Worm (Caenorhabditis elegans): ENCODE data around the gene paf-2.

paf-2 gene

DNA sequence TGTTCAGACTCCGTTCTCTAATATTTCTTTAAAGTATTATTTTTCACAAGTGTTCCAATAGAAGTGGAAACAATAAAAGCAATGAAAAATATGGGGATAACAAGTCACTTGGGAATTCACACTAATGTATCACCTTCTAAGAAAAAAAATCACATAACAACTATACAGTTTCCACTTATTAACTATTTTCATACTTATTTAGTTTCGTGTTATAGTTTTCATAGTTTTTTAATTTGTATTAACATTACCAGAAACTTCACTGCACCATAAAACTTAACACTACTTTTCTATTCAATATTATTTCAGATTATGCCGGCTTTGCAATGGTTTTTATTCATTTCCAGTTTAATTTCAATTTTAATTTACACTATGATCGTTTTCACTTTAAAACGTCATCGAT lies 45.5 kb downstream of the paf-2 start, which contains the start of gene srv-5:
Gene srv-5 (plus strand): TSS at position 301 of the 400 bp plus-strand sequence.
- TF ChIP-seq ceh-9 (tag; optimal IDR thresholded peaks at IDR 0.05) (no peak), unc-55 (GFP tag; optimal IDR thresholded peaks at IDR 0.05) (no peak), hlh-15 (tag; optimal IDR thresholded peaks at IDR 0.05) (no peak), unc-86 (tag; optimal IDR thresholded peaks at IDR 0.05) (no peak), nhr-232 (tag; optimal IDR thresholded peaks at IDR 0.05) (no peak), ceh-45 (GFP tag; IDR thresholded peaks at IDR 0.05) (no peak), ceh-34 (tag; optimal IDR thresholded peaks at IDR 0.05) (no peak), Y22D7AL.16 (tag; optimal IDR thresholded peaks at IDR 0.05) (no peak), elt-4 (tag; optimal IDR thresholded peaks at IDR 0.05) (no peak), dve-1 (tag; optimal IDR thresholded peaks at IDR 0.05) (no peak), ceh-14 (tag; optimal IDR thresholded peaks at IDR 0.05) (no peak), pqm-1 (tag; optimal IDR thresholded peaks at IDR 0.05) (no peak), sdc-2 (tag; optimal IDR thresholded peaks at IDR 0.05) (no peak), ceh-6 (GFP tag; optimal IDR thresholded peaks at IDR 0.05) (no peak), ceh-24 (tag; optimal IDR thresholded peaks at IDR 0.05) (no peak), ets-4 (tag; optimal IDR thresholded peaks at IDR 0.05) (no peak), pros-1 (tag; optimal IDR thresholded peaks at IDR 0.05) (no peak), npax-4 (tag; optimal IDR thresholded peaks at IDR 0.05) (no peak), eyg-1 (tag; optimal IDR thresholded peaks at IDR 0.05) (no peak)

DNA sequence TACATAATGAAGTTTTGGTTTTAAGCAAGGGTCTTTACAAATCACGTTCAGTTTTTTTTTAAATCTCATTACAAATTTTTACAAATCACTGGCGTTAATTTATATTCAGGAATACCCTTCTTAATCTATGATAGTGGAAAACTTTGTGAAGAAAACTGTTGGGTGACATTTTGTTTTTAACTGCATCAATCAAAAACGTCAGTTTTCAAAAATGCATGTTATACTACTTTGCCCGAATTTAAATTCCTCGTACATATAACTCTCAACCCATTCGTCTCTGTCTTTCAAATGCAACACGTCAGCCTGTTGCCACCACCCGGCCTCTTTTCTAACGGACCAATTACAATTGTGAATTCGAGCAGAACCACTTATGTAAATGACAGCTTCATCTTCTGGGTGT lies 48.6 kb downstream of the paf-2 start, which contains the start of gene hlh-13:
Gene hlh-13 (plus strand): TSS at position 301 of the 400 bp plus-strand sequence.
- TF ChIP-seq ref-2 (tag; optimal IDR thresholded peaks at IDR 0.05) (no peak), C08G9.2 (tag; optimal IDR thresholded peaks at IDR 0.05) (no peak), ceh-2 (tag; optimal IDR thresholded peaks at IDR 0.05) (no peak), odd-2 (tag; optimal IDR thresholded peaks at IDR 0.05) (no peak), hlh-15 (tag; optimal IDR thresholded peaks at IDR 0.05) (no peak), gmeb-2 (tag; optimal IDR thresholded peaks at IDR 0.05) (no peak), tbx-7 (tag; optimal IDR thresholded peaks at IDR 0.05) (no peak), ceh-18 (tag; optimal IDR thresholded peaks at IDR 0.05) (no peak), rnt-1 (tag; optimal IDR thresholded peaks at IDR 0.05) (no peak), fkh-6 (tag; optimal IDR thresholded peaks at IDR 0.05) (no peak), ceh-22 (tag; optimal IDR thresholded peaks at IDR 0.05) (no peak), unc-42 (tag; optimal IDR thresholded peaks at IDR 0.05) (no peak), sox-4 (tag; optimal IDR thresholded peaks at IDR 0.05) (no peak), lin-11 (tag; optimal IDR thresholded peaks at IDR 0.05) (no peak), F13H6.1 (tag; optimal IDR thresholded peaks at IDR 0.05) (no peak), madf-2 (tag; optimal IDR thresholded peaks at IDR 0.05) (no peak), hlh-30 (tag; optimal IDR thresholded peaks at IDR 0.05; ENCODE audit: insufficient read depth) (no peak), npax-4 (tag; optimal IDR thresholded peaks at IDR 0.05) (no peak)

DNA sequence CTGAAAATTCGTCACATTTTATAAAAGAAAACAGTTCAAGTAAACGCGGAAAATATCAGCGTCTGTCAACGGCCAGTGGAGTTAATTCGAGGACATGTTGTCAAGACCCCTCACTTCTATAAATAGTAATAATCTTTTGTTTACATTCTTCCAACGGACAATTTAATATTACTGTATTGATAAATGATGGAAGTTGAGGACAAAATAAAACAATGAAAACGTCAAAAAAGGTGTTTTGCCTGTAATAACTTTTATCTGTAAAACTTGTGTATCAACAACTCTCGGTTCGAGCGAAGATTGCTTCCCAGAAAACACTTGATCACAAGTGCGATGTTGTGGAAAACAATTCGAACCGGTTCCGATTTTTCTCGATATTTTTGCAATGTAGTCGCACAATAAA lies 49.1 kb downstream of the paf-2 start:
- no peak for TF ChIP-seq pha-2 (tag; optimal IDR thresholded peaks at IDR 0.05)
- TF ChIP-seq dve-1 (tag; optimal IDR thresholded peaks at IDR 0.05) = no peak
- TF ChIP-seq ama-1 (optimal IDR thresholded peaks at IDR 0.05) = no peak
- no peak for TF ChIP-seq elt-4 (tag; optimal IDR thresholded peaks at IDR 0.05)
- no peak for TF ChIP-seq che-1 (tag; optimal IDR thresholded peaks at IDR 0.05)
- TF ChIP-seq sox-4 (tag; optimal IDR thresholded peaks at IDR 0.05) = no peak
- no peak for TF ChIP-seq pax-1 (tag; optimal IDR thresholded peaks at IDR 0.05)
- TF ChIP-seq ceh-18 (tag; optimal IDR thresholded peaks at IDR 0.05) = no peak
- TF ChIP-seq ceh-34 (tag; optimal IDR thresholded peaks at IDR 0.05) = no peak
- no peak for TF ChIP-seq unc-3 (GFP tag; conservative IDR thresholded peaks at IDR 0.05)
- no peak for TF ChIP-seq unc-3 (tag; optimal IDR thresholded peaks at IDR 0.05)
- TF ChIP-seq unc-86 (tag; optimal IDR thresholded peaks at IDR 0.05) = no peak
- TF ChIP-seq hlh-30 (tag; optimal IDR thresholded peaks at IDR 0.05; ENCODE audit: insufficient read depth) = no peak

Data from whole organism, late embryonic.